Fruit fly (Drosophila melanogaster): ENCODE measurements around the gene CG14275.

Gene CG14275

dm6 chr2L:8333185-8333584, 5.9 kb downstream of the CG14275 start (continued):
- TF ChIP-seq CG7357 (GFP tag; IDR thresholded peaks at IDR 0.05) (no peak), CG4360 (GFP tag; IDR thresholded peaks at IDR 0.05) (no peak), CG10274 (GFP tag; optimal IDR thresholded peaks at IDR 0.05) (no peak), CG5245 (GFP tag; optimal IDR thresholded peaks at IDR 0.05) (no peak), az2 (GFP tag; optimal IDR thresholded peaks at IDR 0.05) (no peak), pzg (GFP tag; optimal IDR thresholded peaks at IDR 0.05) (no peak), E2f2 (GFP tag; IDR thresholded peaks at IDR 0.05) (no peak), fru (optimal IDR thresholded peaks at IDR 0.05) (no peak), CG1024 (GFP tag; IDR thresholded peaks at IDR 0.05) (no peak), ham (GFP tag; IDR thresholded peaks at IDR 0.05) (no peak), Fer1 (GFP tag; optimal IDR thresholded peaks at IDR 0.05) (peak; percentile 40), ewg (GFP tag; optimal IDR thresholded peaks at IDR 0.05) (no peak), maf-S (GFP tag; optimal IDR thresholded peaks at IDR 0.05) (no peak), slbo (GFP tag; IDR thresholded peaks at IDR 0.05) (peak; percentile 31; the same call in 1 of the 2 replicates), NFAT (GFP tag; IDR thresholded peaks at IDR 0.05) (no peak), br (optimal IDR thresholded peaks at IDR 0.05) (no peak), gcm2 (GFP tag; optimal IDR thresholded peaks at IDR 0.05) (no peak), klu (GFP tag; IDR thresholded peaks at IDR 0.05) (no peak), Dip3 (GFP tag; optimal IDR thresholded peaks at IDR 0.05) (no peak), CG5953 (GFP tag; IDR thresholded peaks at IDR 0.05) (no peak), emc (GFP tag; optimal IDR thresholded peaks at IDR 0.05) (no peak), CG8388 (GFP tag; optimal IDR thresholded peaks at IDR 0.05) (no peak), CG11456 (GFP tag; IDR thresholded peaks at IDR 0.05) (no peak), dmrt99B (tag; optimal IDR thresholded peaks at IDR 0.05) (peak; percentile 33), Fer3 (tag; optimal IDR thresholded peaks at IDR 0.05) (peak; percentile 15), CHES-1-like (GFP tag; optimal IDR thresholded peaks at IDR 0.05) (no peak), nom (GFP tag; optimal IDR thresholded peaks at IDR 0.05) (no peak), Meics (GFP tag; optimal IDR thresholded peaks at IDR 0.05) (peak; percentile 54), NfI (GFP tag; optimal IDR thresholded peaks at IDR 0.05) (no peak), fd64A (GFP tag; optimal IDR thresholded peaks at IDR 0.05) (no peak), eve (GFP tag; optimal IDR thresholded peaks at IDR 0.05) (no peak), Chrac-16 (GFP tag; optimal IDR thresholded peaks at IDR 0.05) (no peak), cas (GFP tag; IDR thresholded peaks at IDR 0.05) (no peak), CG14441 (GFP tag; IDR thresholded peaks at IDR 0.05) (no peak), p53 (GFP tag; optimal IDR thresholded peaks at IDR 0.05) (no peak), ac (GFP tag; optimal IDR thresholded peaks at IDR 0.05) (no peak), Nf-YB (GFP tag; optimal IDR thresholded peaks at IDR 0.05) (no peak), CG7786 (GFP tag; optimal IDR thresholded peaks at IDR 0.05) (no peak), Trl (optimal IDR thresholded peaks at IDR 0.05) (no peak), Trl (GFP tag; optimal IDR thresholded peaks at IDR 0.05) (no peak), HLH54F (GFP tag; optimal IDR thresholded peaks at IDR 0.05) (no peak), HLHmδ (GFP tag; optimal IDR thresholded peaks at IDR 0.05) (no peak), CG8765 (GFP tag; IDR thresholded peaks at IDR 0.05) (no peak), CG7556 (GFP tag; optimal IDR thresholded peaks at IDR 0.05) (peak; percentile 29), Lim3 (GFP tag; IDR thresholded peaks at IDR 0.05) (no peak), CG2889 (GFP tag; IDR thresholded peaks at IDR 0.05) (no peak), ap (GFP tag; IDR thresholded peaks at IDR 0.05) (no peak), CG2116 (GFP tag; optimal IDR thresholded peaks at IDR 0.05) (no peak), croc (GFP tag; conservative IDR thresholded peaks at IDR 0.05) (no peak), z (GFP tag; IDR thresholded peaks at IDR 0.05) (no peak), row (GFP tag; IDR thresholded peaks at IDR 0.05) (0 out of 3 replicates have a peak, but pooled peaks have one; percentile 34), CG2712 (tag; optimal IDR thresholded peaks at IDR 0.05) (no peak), CG4424 (GFP tag; optimal IDR thresholded peaks at IDR 0.05) (no peak), CG1602 (GFP tag; optimal IDR thresholded peaks at IDR 0.05) (no peak), CG3163 (GFP tag; optimal IDR thresholded peaks at IDR 0.05) (no peak)

Measured in whole organism, embryonic.